Fruit fly (Drosophila melanogaster) whole organism, embryonic: Measurements from ENCODE around the gene MED19.

ENCODE experiments used
- Abd-B ChIP-seq: fragments of 200-800 bp; sonication (Bioruptor generic); optimal IDR thresholded peaks from 2 replicates; lab custom pipeline; 2018; ENCODE audit warnings: missing biosample characterization, mild to moderate bottlenecking, missing genetic modification characterization, moderate library complexity
- Bdp1 ChIP-seq: fragments of 200-800 bp; sonication (Bioruptor generic); optimal IDR thresholded peaks from 3 replicates; lab custom pipeline; 2016; ENCODE audit warnings: missing biosample characterization, missing genetic modification characterization
- Bgb ChIP-seq: fragments of 200-800 bp; sonication (Bioruptor generic); IDR thresholded peaks from 2 replicates; pipeline ENCODE4 v1.3.6; 2022; ENCODE audit warnings: missing biosample characterization, missing genetic modification characterization; ENCODE audit not compliant: partially characterized antibody
- CG12236 ChIP-seq: fragments of 200-800 bp; sonication (Bioruptor generic); optimal IDR thresholded peaks from 2 replicates; lab custom pipeline; 2016; ENCODE audit warnings: missing biosample characterization, missing genetic modification characterization
- CG14667 ChIP-seq: fragments of 200-800 bp; sonication (Bioruptor generic); IDR thresholded peaks from 2 replicates; pipeline ENCODE4 v1.3.6; 2022; ENCODE audit warnings: missing biosample characterization, missing genetic modification characterization
- CG15011 ChIP-seq: fragments of 200-800 bp; sonication (Bioruptor generic); optimal IDR thresholded peaks from 3 replicates; lab custom pipeline; 2018; ENCODE audit warnings: missing biosample characterization, mild to moderate bottlenecking, missing genetic modification characterization
- CG16813 ChIP-seq: fragments of 200-800 bp; sonication (Bioruptor generic); IDR thresholded peaks from 3 replicates; pipeline ENCODE4 v1.3.6; 2022; ENCODE audit warnings: missing biosample characterization, missing genetic modification characterization; ENCODE audit not compliant: partially characterized antibody
- CG17186 ChIP-seq: fragments of 200-800 bp; sonication (Bioruptor generic); optimal IDR thresholded peaks from 3 replicates; lab custom pipeline; 2017; ENCODE audit warnings: missing biosample characterization, missing genetic modification reagents, missing genetic modification characterization
- CG17385 ChIP-seq: fragments of 200-800 bp; sonication (Bioruptor generic); optimal IDR thresholded peaks from 3 replicates; lab custom pipeline; 2018; ENCODE audit warnings: missing biosample characterization, mild to moderate bottlenecking, missing genetic modification characterization
- CG17829 ChIP-seq: fragments of 200-800 bp; optimal IDR thresholded peaks from 2 replicates; lab custom pipeline; 2019; ENCODE audit warnings: missing biosample characterization, mild to moderate bottlenecking, missing genetic modification characterization, moderate library complexity
- CG2678 ChIP-seq: fragments of 200-800 bp; sonication (Bioruptor generic); optimal IDR thresholded peaks from 3 replicates; lab custom pipeline; 2019; ENCODE audit warnings: missing biosample characterization, mild to moderate bottlenecking, missing genetic modification characterization, moderate library complexity
- CG32767 ChIP-seq: fragments of 200-800 bp; sonication (Bioruptor generic); IDR thresholded peaks from 2 replicates; pipeline ENCODE4 v1.3.6; 2022; ENCODE audit warnings: missing biosample characterization, missing genetic modification characterization
- CG4328 ChIP-seq: fragments of 200-800 bp; sonication (Bioruptor generic); optimal IDR thresholded peaks from 3 replicates; lab custom pipeline; 2017; ENCODE audit warnings: missing biosample characterization, missing genetic modification reagents, missing genetic modification characterization
- CG6765 ChIP-seq: fragments of 200-800 bp; sonication (Bioruptor generic); optimal IDR thresholded peaks from 3 replicates; lab custom pipeline; 2017; ENCODE audit warnings: missing biosample characterization, mild to moderate bottlenecking, missing genetic modification characterization
- CG7372 ChIP-seq: fragments of 200-800 bp; sonication (Bioruptor generic); IDR thresholded peaks from 2 replicates; pipeline ENCODE4 v1.3.6; 2022; ENCODE audit warnings: missing biosample characterization, missing genetic modification characterization
- CG7963 ChIP-seq: fragments of 200-800 bp; sonication (Bioruptor generic); IDR thresholded peaks from 3 replicates; pipeline ENCODE4 v1.3.6; 2022; ENCODE audit warnings: missing biosample characterization, missing genetic modification characterization; ENCODE audit not compliant: partially characterized antibody
- CG8944 ChIP-seq: fragments of 200-800 bp; sonication (Bioruptor generic); optimal IDR thresholded peaks from 3 replicates; lab custom pipeline; 2016; ENCODE audit warnings: missing biosample characterization, missing genetic modification characterization
- CG9932 ChIP-seq: fragments of 200-800 bp; sonication (Bioruptor generic); IDR thresholded peaks from 2 replicates; pipeline ENCODE4 v1.3.6; 2022; ENCODE audit warnings: missing biosample characterization, missing genetic modification characterization
- Doc2 ChIP-seq: fragments of 200-800 bp; sonication (Bioruptor generic); IDR thresholded peaks from 2 replicates; pipeline ENCODE4 v1.3.6; 2022; ENCODE audit warnings: missing biosample characterization, missing genetic modification characterization
- Doc3 ChIP-seq: fragments of 200-800 bp; sonication (Bioruptor generic); IDR thresholded peaks from 3 replicates; pipeline ENCODE4 v1.3.6; 2022; ENCODE audit warnings: missing biosample characterization, missing genetic modification characterization; ENCODE audit not compliant: partially characterized antibody
- GATAe ChIP-seq: fragments of 200-800 bp; sonication (Bioruptor generic); conservative IDR thresholded peaks from 2 replicates; pipeline ENCODE4 v1.3.6; 2022; ENCODE audit warnings: missing biosample characterization, missing genetic modification characterization
- H15 ChIP-seq: fragments of 200-800 bp; sonication (Bioruptor generic); IDR thresholded peaks from 3 replicates; pipeline ENCODE4 v1.3.6; 2022; ENCODE audit warnings: missing biosample characterization, missing genetic modification characterization
- H2.0 ChIP-seq: fragments of 200-800 bp; sonication (Bioruptor generic); IDR thresholded peaks from 2 replicates; pipeline ENCODE4 v1.3.6; 2022; ENCODE audit warnings: missing biosample characterization, missing genetic modification characterization
- HHEX ChIP-seq: fragments of 200-800 bp; sonication (Bioruptor generic); optimal IDR thresholded peaks from 3 replicates; lab custom pipeline; 2017; ENCODE audit warnings: missing biosample characterization, mild to moderate bottlenecking, missing genetic modification characterization, missing genetic modification reagents
- HLH3B ChIP-seq: fragments of 200-800 bp; sonication (Bioruptor generic); IDR thresholded peaks from 2 replicates; pipeline ENCODE4 v1.3.6; 2022; ENCODE audit warnings: missing biosample characterization, missing genetic modification characterization
- MTF-1 ChIP-seq: fragments of 200-800 bp; sonication (Bioruptor generic); optimal IDR thresholded peaks from 2 replicates; lab custom pipeline; 2018; ENCODE audit warnings: missing biosample characterization, mild to moderate bottlenecking, missing genetic modification characterization, borderline replicate concordance
- NfI ChIP-seq: fragments of 200-800 bp; sonication (Bioruptor generic); optimal IDR thresholded peaks from 3 replicates; lab custom pipeline; 2018; ENCODE audit warnings: missing biosample characterization, mild to moderate bottlenecking, missing genetic modification characterization, moderate library complexity
- Oaz ChIP-seq: fragments of 200-800 bp; sonication (Bioruptor generic); IDR thresholded peaks from 2 replicates; pipeline ENCODE4 v1.3.6; 2022; ENCODE audit warnings: missing biosample characterization, missing genetic modification characterization
- Ptx1 ChIP-seq: fragments of 200-800 bp; sonication (Bioruptor generic); IDR thresholded peaks from 2 replicates; pipeline ENCODE4 v1.3.6; 2022; ENCODE audit warnings: missing biosample characterization, missing genetic modification characterization
- Ravus ChIP-seq: fragments of 200-800 bp; sonication (Bioruptor generic); IDR thresholded peaks from 2 replicates; pipeline ENCODE4 v1.3.6; 2022; ENCODE audit warnings: missing biosample characterization, missing genetic modification characterization
- Scr ChIP-seq: fragments of 200-800 bp; sonication (Bioruptor generic); IDR thresholded peaks from 2 replicates; pipeline ENCODE4 v1.3.6; 2022; ENCODE audit warnings: missing biosample characterization, missing genetic modification characterization; ENCODE audit not compliant: partially characterized antibody
- Six4 ChIP-seq: fragments of 200-800 bp; sonication (Bioruptor generic); optimal IDR thresholded peaks from 2 replicates; lab custom pipeline; 2016; ENCODE audit warnings: missing biosample characterization, missing genetic modification characterization
- Spps ChIP-seq: fragments of 200-800 bp; sonication (Bioruptor generic); optimal IDR thresholded peaks from 2 replicates; lab custom pipeline; 2018; ENCODE audit warnings: missing biosample characterization, mild to moderate bottlenecking, missing genetic modification characterization
- Trl ChIP-seq, 3 experiments: fragments of >200 bp in 2 of 3; fragments of 200-800 bp in 1 of 3; sonication (Bioruptor generic) in 1 of 3; optimal IDR thresholded peaks; 2 replicates in 1 of 3; 3 replicates in 2 of 3; lab custom pipeline; 2016 to 2017; ENCODE audit warnings: missing biosample characterization in 1 of 3, missing genetic modification characterization in 1 of 3
- Xbp1 ChIP-seq: fragments of 200-800 bp; sonication (Bioruptor generic); optimal IDR thresholded peaks from 3 replicates; lab custom pipeline; 2016; ENCODE audit warnings: missing biosample characterization, mild to moderate bottlenecking, missing genetic modification characterization
- Xrp1 ChIP-seq: fragments of 200-800 bp; sonication (Bioruptor generic); IDR thresholded peaks from 2 replicates; pipeline ENCODE4 v1.3.6; 2022; ENCODE audit warnings: missing biosample characterization, missing genetic modification characterization
- ash1 ChIP-seq: fragments of 200-800 bp; sonication (Bioruptor generic); optimal IDR thresholded peaks from 2 replicates; lab custom pipeline; 2018; ENCODE audit warnings: missing biosample characterization, mild to moderate bottlenecking, missing genetic modification characterization
- btn ChIP-seq: fragments of 200-800 bp; sonication (Bioruptor generic); optimal IDR thresholded peaks from 2 replicates; lab custom pipeline; 2016; ENCODE audit warnings: missing biosample characterization, missing genetic modification characterization
- ci ChIP-seq: fragments of 200-800 bp; sonication (Bioruptor generic); IDR thresholded peaks from 3 replicates; pipeline ENCODE4 v1.3.6; 2022; ENCODE audit warnings: missing biosample characterization, missing genetic modification characterization
- dan ChIP-seq: fragments of 200-800 bp; sonication (Bioruptor generic); IDR thresholded peaks from 2 replicates; pipeline ENCODE4 v1.3.6; 2022; ENCODE audit warnings: missing biosample characterization, missing genetic modification characterization
- danr ChIP-seq: fragments of 200-800 bp; sonication (Bioruptor generic); IDR thresholded peaks from 2 replicates; pipeline ENCODE4 v1.3.6; 2022; ENCODE audit warnings: missing biosample characterization, missing genetic modification characterization
- dpn ChIP-seq, 2 experiments: fragments of 200-800 bp; sonication (Bioruptor generic); optimal IDR thresholded peaks; 3 replicates each; lab custom pipeline; 2016; ENCODE audit warnings: missing biosample characterization in 2 of 2, missing genetic modification characterization in 2 of 2
- her ChIP-seq: fragments of 200-800 bp; sonication (Bioruptor generic); optimal IDR thresholded peaks from 2 replicates; lab custom pipeline; 2016; ENCODE audit warnings: missing biosample characterization, missing genetic modification characterization
- kay ChIP-seq: fragments of 200-800 bp; sonication (Bioruptor generic); optimal IDR thresholded peaks from 2 replicates; lab custom pipeline; 2016; ENCODE audit warnings: missing biosample characterization, missing genetic modification characterization
- run ChIP-seq: fragments of 200-800 bp; sonication (Bioruptor generic); optimal IDR thresholded peaks from 3 replicates; lab custom pipeline; 2018; ENCODE audit warnings: missing biosample characterization, mild to moderate bottlenecking, missing genetic modification characterization
- slp2 ChIP-seq: fragments of 200-800 bp; sonication (Bioruptor generic); optimal IDR thresholded peaks from 2 replicates; lab custom pipeline; 2016; ENCODE audit warnings: missing biosample characterization, missing genetic modification characterization
- so ChIP-seq: fragments of 200-800 bp; sonication (Bioruptor generic); IDR thresholded peaks from 3 replicates; pipeline ENCODE4 v1.3.6; 2022; ENCODE audit warnings: missing biosample characterization, missing genetic modification characterization
- tio ChIP-seq: fragments of 200-800 bp; sonication (Bioruptor generic); optimal IDR thresholded peaks from 2 replicates; lab custom pipeline; 2017; ENCODE audit warnings: missing biosample characterization, missing genetic modification characterization, inconsistent platforms
- twi ChIP-seq: fragments of 200-800 bp; optimal IDR thresholded peaks from 2 replicates; lab custom pipeline; 2019; ENCODE audit warnings: missing biosample characterization, mild to moderate bottlenecking, missing genetic modification characterization, moderate library complexity
- tx ChIP-seq: fragments of 200-800 bp; sonication (Bioruptor generic); optimal IDR thresholded peaks from 2 replicates; lab custom pipeline; 2016; ENCODE audit warnings: missing biosample characterization, missing genetic modification characterization
- zfh2 ChIP-seq: fragments of 200-800 bp; sonication (Bioruptor generic); optimal IDR thresholded peaks from 2 replicates; lab custom pipeline; 2016; ENCODE audit warnings: missing biosample characterization, missing genetic modification characterization

The MED19 gene

DNA sequence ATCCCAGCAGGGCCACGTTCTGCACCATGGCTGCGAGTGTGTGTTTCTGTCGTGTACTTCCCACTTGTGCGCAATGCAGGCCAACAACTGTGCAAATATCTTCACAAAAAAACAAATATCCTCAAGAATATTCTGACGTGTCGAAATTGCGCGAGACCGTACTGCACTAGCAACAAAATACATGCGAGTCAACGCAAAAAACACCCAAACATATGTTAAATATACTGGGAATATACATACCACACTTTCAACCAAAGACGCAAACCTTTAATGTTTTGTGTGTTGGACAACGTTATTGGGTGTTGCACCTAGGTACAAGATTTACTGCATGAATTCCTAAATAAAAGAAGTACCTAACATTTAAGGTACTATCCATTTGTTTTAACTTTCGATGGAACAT, 44.2 kb downstream of the MED19 start, which contains the start of gene NUCB1 (continued):
- TF ChIP-seq H2.0 (GFP tag; lab: Robert Waterston, UW) (no peak), ash1 (GFP tag; lab: Kevin White, UChicago) (no peak), Scr (GFP tag; lab: Robert Waterston, UW) (0 out of 2 replicates have a peak, but pooled peaks have one; percentile 2), CG17829 (tag; lab: Kevin White, UChicago) (peak; percentile 46), HLH3B (GFP tag; lab: Robert Waterston, UW) (no peak), CG9932 (GFP tag; lab: Robert Waterston, UW) (peak; percentile 68), tio (no peak), run (tag; lab: Kevin White, UChicago) (no peak), dan (GFP tag; lab: Robert Waterston, UW) (no peak), HHEX (GFP tag; lab: Kevin White, UChicago) (peak; percentile 48), CG32767 (no peak), CG8944 (GFP tag; lab: Kevin White, UChicago) (peak; percentile 33), kay (GFP tag; lab: Kevin White, UChicago) (peak; percentile 58), CG6765 (GFP tag; lab: Kevin White, UChicago) (peak; percentile 16), Oaz (no peak), Bgb (GFP tag; lab: Robert Waterston, UW) (peak; percentile 37; the same call in 1 of the 2 replicates), CG12236 (GFP tag; lab: Kevin White, UChicago) (no peak), her (GFP tag; lab: Kevin White, UChicago) (no peak), NfI (GFP tag; lab: Kevin White, UChicago) (peak; percentile 64), dpn (GFP tag; optimal IDR thresholded peaks at IDR 0.05; lab: Kevin White, UChicago) (peak; percentile 47 to 64), Xrp1 (no peak), twi (peak; percentile 27), MTF-1 (peak; percentile 36), Abd-B (peak; percentile 62), GATAe (GFP tag; lab: Robert Waterston, UW) (no peak), CG4328 (GFP tag; lab: Kevin White, UChicago) (no peak), Doc3 (GFP tag; lab: Robert Waterston, UW) (no peak), btn (GFP tag; lab: Kevin White, UChicago) (no peak), Ptx1 (GFP tag; lab: Robert Waterston, UW) (peak; percentile 38), CG15011 (GFP tag; lab: Kevin White, UChicago) (no peak), tx (GFP tag; lab: Kevin White, UChicago) (peak; percentile 15), Ravus (GFP tag; lab: Robert Waterston, UW) (no peak), CG17385 (GFP tag; lab: Kevin White, UChicago) (no peak), CG2678 (tag; lab: Kevin White, UChicago) (no peak), ci (GFP tag; lab: Robert Waterston, UW) (peak; percentile 60), zfh2 (GFP tag; lab: Kevin White, UChicago) (peak; percentile 49), Six4 (GFP tag; lab: Kevin White, UChicago) (no peak), so (GFP tag; lab: Robert Waterston, UW) (no peak), Doc2 (GFP tag; lab: Robert Waterston, UW) (no peak), CG14667 (no peak), Bdp1 (peak; percentile 14), slp2 (peak; percentile 19), CG16813 (GFP tag; lab: Robert Waterston, UW) (0 out of 3 replicates have a peak, but pooled peaks have one; percentile 4), Xbp1 (GFP tag; lab: Kevin White, UChicago) (peak; percentile 82), H15 (GFP tag; lab: Robert Waterston, UW) (no peak), danr (GFP tag; lab: Robert Waterston, UW) (no peak), Spps (tag; lab: Kevin White, UChicago) (peak; percentile 21), Trl (optimal IDR thresholded peaks at IDR 0.05; lab: Kevin White, UChicago) (no peak), Trl (GFP tag; optimal IDR thresholded peaks at IDR 0.05; lab: Kevin White, UChicago) (peak; percentile 36), CG7963 (GFP tag; lab: Robert Waterston, UW) (no peak), CG17186 (GFP tag; lab: Kevin White, UChicago) (peak; percentile 79), CG7372 (GFP tag; lab: Robert Waterston, UW) (no peak)
